Fruit fly (Drosophila melanogaster) whole organism, embryonic: ENCODE data around the gene CG1979.

Source experiments
- B-H2 ChIP-seq: fragments of 200-800 bp; sonication (Bioruptor generic); optimal IDR thresholded peaks from 2 replicates; lab custom pipeline; 2018; ENCODE audit warnings: missing biosample characterization, mild to moderate bottlenecking, missing genetic modification characterization
- CG10543 ChIP-seq: fragments of 200-800 bp; sonication (Bioruptor generic); optimal IDR thresholded peaks from 3 replicates; lab custom pipeline; 2017; ENCODE audit warnings: missing biosample characterization, mild to moderate bottlenecking, missing genetic modification characterization, moderate library complexity
- CG12659 ChIP-seq: fragments of 200-800 bp; sonication (Bioruptor generic); optimal IDR thresholded peaks from 3 replicates; lab custom pipeline; 2017; ENCODE audit warnings: mild to moderate bottlenecking, missing biosample characterization, missing genetic modification reagents, missing genetic modification characterization
- CG12744 ChIP-seq: fragments of 200-800 bp; sonication (Bioruptor generic); optimal IDR thresholded peaks from 2 replicates; lab custom pipeline; 2016; ENCODE audit warnings: missing biosample characterization, missing genetic modification characterization
- CG13296 ChIP-seq: fragments of 200-800 bp; sonication (Bioruptor generic); optimal IDR thresholded peaks from 3 replicates; lab custom pipeline; 2018; ENCODE audit warnings: missing biosample characterization, mild to moderate bottlenecking, missing genetic modification characterization
- CG13624 ChIP-seq: fragments of 200-800 bp; sonication (Bioruptor generic); optimal IDR thresholded peaks from 2 replicates; lab custom pipeline; 2016; ENCODE audit warnings: missing biosample characterization, missing genetic modification characterization
- CG13894 ChIP-seq: fragments of 200-800 bp; sonication (Bioruptor generic); optimal IDR thresholded peaks from 3 replicates; lab custom pipeline; 2018; ENCODE audit warnings: missing biosample characterization, mild to moderate bottlenecking, missing genetic modification characterization, moderate library complexity
- CG14441 ChIP-seq: fragments of 200-800 bp; sonication (Bioruptor generic); IDR thresholded peaks from 2 replicates; pipeline ENCODE4 v1.3.6; 2022; ENCODE audit warnings: missing biosample characterization, missing genetic modification characterization
- CG15514 ChIP-seq: fragments of 200-800 bp; sonication (Bioruptor generic); optimal IDR thresholded peaks from 3 replicates; lab custom pipeline; 2017; ENCODE audit warnings: missing biosample characterization, missing genetic modification characterization, mild to moderate bottlenecking, moderate library complexity, missing genetic modification reagents
- CG17829 ChIP-seq: fragments of 200-800 bp; optimal IDR thresholded peaks from 2 replicates; lab custom pipeline; 2019; ENCODE audit warnings: missing biosample characterization, mild to moderate bottlenecking, missing genetic modification characterization, moderate library complexity
- CG2116 ChIP-seq: fragments of 200-800 bp; sonication (Bioruptor generic); optimal IDR thresholded peaks from 3 replicates; lab custom pipeline; 2018; ENCODE audit warnings: missing biosample characterization, mild to moderate bottlenecking, missing genetic modification characterization
- CG2120 ChIP-seq: fragments of 200-800 bp; sonication (Bioruptor generic); optimal IDR thresholded peaks from 3 replicates; lab custom pipeline; 2016; ENCODE audit warnings: missing biosample characterization, missing genetic modification characterization
- CG2199 ChIP-seq: fragments of 200-800 bp; sonication (Bioruptor generic); IDR thresholded peaks from 3 replicates; pipeline ENCODE4 v1.3.6; 2022; ENCODE audit warnings: missing biosample characterization, missing genetic modification characterization
- CG31365 ChIP-seq: fragments of 200-800 bp; sonication (Bioruptor generic); optimal IDR thresholded peaks from 2 replicates; lab custom pipeline; 2018; ENCODE audit warnings: missing biosample characterization, mild to moderate bottlenecking, missing genetic modification characterization
- CG32767 ChIP-seq: fragments of 200-800 bp; sonication (Bioruptor generic); IDR thresholded peaks from 2 replicates; pipeline ENCODE4 v1.3.6; 2022; ENCODE audit warnings: missing biosample characterization, missing genetic modification characterization
- CG32772 ChIP-seq: fragments of 200-800 bp; sonication (Bioruptor generic); IDR thresholded peaks from 2 replicates; pipeline ENCODE4 v1.3.6; 2022; ENCODE audit warnings: missing biosample characterization, missing genetic modification characterization
- CG43689 ChIP-seq: fragments of 200-800 bp; sonication (Bioruptor generic); IDR thresholded peaks from 2 replicates; pipeline ENCODE4 v1.3.6; 2022; ENCODE audit warnings: missing biosample characterization, missing genetic modification characterization
- CG6854 ChIP-seq: fragments of 200-800 bp; sonication (Bioruptor generic); optimal IDR thresholded peaks from 3 replicates; lab custom pipeline; 2017; ENCODE audit warnings: missing biosample characterization, mild to moderate bottlenecking, missing genetic modification characterization
- CG8290 ChIP-seq, 3 experiments: fragments of 200-800 bp; sonication (Bioruptor generic); optimal IDR thresholded peaks; 2 replicates each; lab custom pipeline; 2016 to 2019; ENCODE audit warnings: missing biosample characterization in 3 of 3, missing genetic modification characterization in 3 of 3, mild to moderate bottlenecking in 2 of 3, moderate library complexity in 1 of 3
- CG8478 ChIP-seq: fragments of >200 bp; optimal IDR thresholded peaks from 2 replicates; lab custom pipeline; 2018
- CG9932 ChIP-seq: fragments of 200-800 bp; sonication (Bioruptor generic); IDR thresholded peaks from 2 replicates; pipeline ENCODE4 v1.3.6; 2022; ENCODE audit warnings: missing biosample characterization, missing genetic modification characterization
- CoRest ChIP-seq: fragments of 200-800 bp; sonication (Bioruptor generic); optimal IDR thresholded peaks from 3 replicates; lab custom pipeline; 2018; ENCODE audit warnings: missing biosample characterization, mild to moderate bottlenecking, missing genetic modification characterization, moderate library complexity
- Deaf1 ChIP-seq: fragments of 200-800 bp; optimal IDR thresholded peaks from 3 replicates; lab custom pipeline; 2019; ENCODE audit warnings: missing biosample characterization, mild to moderate bottlenecking, missing genetic modification characterization, moderate library complexity
- ERR ChIP-seq: fragments of 200-800 bp; sonication (Bioruptor generic); optimal IDR thresholded peaks from 2 replicates; lab custom pipeline; 2016; ENCODE audit warnings: missing biosample characterization, missing genetic modification characterization
- Ets65A ChIP-seq: fragments of 200-800 bp; sonication (Bioruptor generic); peaks from one replicate; lab custom pipeline; 2016; ENCODE audit warnings: missing biosample characterization, missing genetic modification characterization
- Fer1 ChIP-seq: fragments of 200-800 bp; sonication (Bioruptor generic); optimal IDR thresholded peaks from 2 replicates; lab custom pipeline; 2017; ENCODE audit warnings: missing biosample characterization, mild to moderate bottlenecking, missing genetic modification characterization
- MTF-1 ChIP-seq: fragments of 200-800 bp; sonication (Bioruptor generic); optimal IDR thresholded peaks from 2 replicates; lab custom pipeline; 2018; ENCODE audit warnings: missing biosample characterization, mild to moderate bottlenecking, missing genetic modification characterization, borderline replicate concordance
- NFAT ChIP-seq: fragments of 200-800 bp; sonication (Bioruptor generic); IDR thresholded peaks from 2 replicates; pipeline ENCODE4 v1.3.6; 2022; ENCODE audit warnings: missing biosample characterization, missing genetic modification characterization
- Rfx ChIP-seq: fragments of 200-800 bp; sonication (Bioruptor generic); IDR thresholded peaks from 2 replicates; pipeline ENCODE4 v1.3.6; 2022; ENCODE audit warnings: missing biosample characterization, missing genetic modification characterization
- Sox102F ChIP-seq: fragments of 200-800 bp; sonication (Bioruptor generic); optimal IDR thresholded peaks from 2 replicates; lab custom pipeline; 2018; ENCODE audit warnings: missing biosample characterization, mild to moderate bottlenecking, missing genetic modification characterization, moderate library complexity
- Usf ChIP-seq: fragments of 200-800 bp; sonication (Bioruptor generic); optimal IDR thresholded peaks from 2 replicates; lab custom pipeline; 2017; ENCODE audit warnings: missing genotype, missing biosample characterization, missing genetic modification characterization
- Vsx1 ChIP-seq: fragments of 200-800 bp; sonication (Bioruptor generic); optimal IDR thresholded peaks from 2 replicates; lab custom pipeline; 2017; ENCODE audit warnings: missing biosample characterization, mild to moderate bottlenecking, missing genetic modification characterization, missing genetic modification reagents
- ash1 ChIP-seq: fragments of 200-800 bp; sonication (Bioruptor generic); optimal IDR thresholded peaks from 2 replicates; lab custom pipeline; 2018; ENCODE audit warnings: missing biosample characterization, mild to moderate bottlenecking, missing genetic modification characterization
- chinmo ChIP-seq: fragments of 200-800 bp; sonication (Bioruptor generic); IDR thresholded peaks from 4 replicates; pipeline ENCODE4 v1.3.6; 2022; ENCODE audit warnings: missing biosample characterization, missing genetic modification characterization; ENCODE audit not compliant: partially characterized antibody
- ci ChIP-seq: fragments of 200-800 bp; sonication (Bioruptor generic); IDR thresholded peaks from 3 replicates; pipeline ENCODE4 v1.3.6; 2022; ENCODE audit warnings: missing biosample characterization, missing genetic modification characterization
- cwo ChIP-seq: fragments of 200-800 bp; sonication (Bioruptor generic); optimal IDR thresholded peaks from 3 replicates; lab custom pipeline; 2017; ENCODE audit warnings: missing biosample characterization, missing genetic modification characterization, mild to moderate bottlenecking, moderate library complexity, missing genetic modification reagents
- dysf ChIP-seq: fragments of 200-800 bp; sonication (Bioruptor generic); IDR thresholded peaks from 3 replicates; pipeline ENCODE4 v1.3.6; 2022; ENCODE audit warnings: missing biosample characterization, missing genetic modification characterization
- ewg ChIP-seq: fragments of 200-800 bp; sonication (Bioruptor generic); optimal IDR thresholded peaks from 3 replicates; lab custom pipeline; 2017; ENCODE audit warnings: mild to moderate bottlenecking, missing biosample characterization, missing genetic modification reagents, missing genetic modification characterization
- gro ChIP-seq: fragments of 200-800 bp; sonication (Bioruptor generic); optimal IDR thresholded peaks from 2 replicates; lab custom pipeline; 2016; ENCODE audit warnings: missing biosample characterization, missing genetic modification characterization
- kni ChIP-seq: fragments of 200-800 bp; sonication (Bioruptor generic); optimal IDR thresholded peaks from 3 replicates; lab custom pipeline; 2017; ENCODE audit warnings: mild to moderate bottlenecking, missing biosample characterization, missing genetic modification reagents, missing genetic modification characterization
- onecut ChIP-seq: fragments of 200-800 bp; sonication (Bioruptor generic); IDR thresholded peaks from 2 replicates; pipeline ENCODE4 v1.3.6; 2022; ENCODE audit warnings: missing biosample characterization, missing genetic modification characterization
- peb ChIP-seq: fragments of 200-800 bp; sonication (Bioruptor generic); IDR thresholded peaks from 2 replicates; pipeline ENCODE4 v1.3.6; 2022; ENCODE audit warnings: missing biosample characterization, missing genetic modification characterization
- pho ChIP-seq: fragments of 200-800 bp; sonication (Bioruptor generic); optimal IDR thresholded peaks from 2 replicates; lab custom pipeline; 2016; ENCODE audit warnings: missing biosample characterization, missing genetic modification characterization
- pros ChIP-seq: fragments of 200-800 bp; sonication (Bioruptor generic); optimal IDR thresholded peaks from 3 replicates; lab custom pipeline; 2019; ENCODE audit warnings: missing biosample characterization, mild to moderate bottlenecking, missing genetic modification characterization, moderate library complexity
- rib ChIP-seq: fragments of 200-800 bp; sonication (Bioruptor generic); IDR thresholded peaks from 2 replicates; pipeline ENCODE4 v1.3.6; 2022; ENCODE audit warnings: missing biosample characterization, missing genetic modification characterization
- row ChIP-seq: fragments of 200-800 bp; sonication (Bioruptor generic); IDR thresholded peaks from 3 replicates; pipeline ENCODE4 v1.3.6; 2022; ENCODE audit warnings: missing biosample characterization, missing genetic modification characterization
- seq ChIP-seq: fragments of 200-800 bp; sonication (Bioruptor generic); IDR thresholded peaks from 2 replicates; pipeline ENCODE4 v1.3.6; 2022; ENCODE audit warnings: missing biosample characterization, missing genetic modification characterization
- sug ChIP-seq: fragments of 200-800 bp; optimal IDR thresholded peaks from 2 replicates; lab custom pipeline; 2019; ENCODE audit warnings: missing biosample characterization, mild to moderate bottlenecking, missing genetic modification characterization, moderate library complexity
- z ChIP-seq: fragments of 200-800 bp; sonication (Bioruptor generic); IDR thresholded peaks from 3 replicates; pipeline ENCODE4 v1.3.6; 2022; ENCODE audit warnings: missing biosample characterization, missing genetic modification characterization
- zf30C ChIP-seq: fragments of 200-800 bp; sonication (Bioruptor generic); optimal IDR thresholded peaks from 3 replicates; lab custom pipeline; 2018; ENCODE audit warnings: missing biosample characterization, mild to moderate bottlenecking, missing genetic modification characterization

Gene CG1979

DNA sequence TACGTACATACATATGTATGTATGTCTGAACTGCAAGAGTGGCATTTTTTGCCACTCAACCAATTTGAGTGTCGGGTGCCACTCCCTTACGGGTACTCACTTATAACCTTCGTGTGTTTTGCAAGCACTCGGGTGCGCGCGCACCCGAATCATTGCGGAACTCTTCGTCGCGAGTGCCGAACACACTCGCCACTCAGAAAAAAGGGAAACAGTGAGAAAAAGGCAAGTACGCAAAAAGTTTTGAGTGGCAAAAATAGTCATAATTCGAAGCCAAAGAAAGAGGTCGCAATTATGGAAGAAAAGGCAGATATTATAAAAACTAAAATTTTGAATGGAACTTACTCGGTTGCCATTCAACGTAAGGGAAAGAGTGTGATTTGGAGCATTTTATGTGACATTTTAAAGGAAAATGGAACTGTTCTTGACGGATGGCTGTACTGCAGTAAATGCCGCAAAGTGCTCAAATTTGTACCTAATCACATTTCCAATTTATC is 36.0 kb downstream of the CG1979 start:
- peak; percentile 35; the same call in 1 of the 2 replicates for TF ChIP-seq onecut
- TF ChIP-seq CG10543 (GFP tag; lab: Kevin White, UChicago): peak; percentile 3
- TF ChIP-seq Fer1: peak; percentile 37
- TF ChIP-seq CG14441: 0 out of 2 replicates have a peak, but pooled peaks have one; percentile 7
- TF ChIP-seq CG32772 (GFP tag; lab: Robert Waterston, UW): no peak
- TF ChIP-seq kni (GFP tag; lab: Kevin White, UChicago): no peak
- TF ChIP-seq CG12744: no peak
- peak; percentile 23; the same call in 1 of the 2 replicates for TF ChIP-seq Rfx (GFP tag; lab: Robert Waterston, UW)
- no peak for TF ChIP-seq ERR (GFP tag; lab: Kevin White, UChicago)
- peak; percentile 33 for TF ChIP-seq CG13624 (GFP tag; lab: Kevin White, UChicago)
- TF ChIP-seq ewg (GFP tag; lab: Kevin White, UChicago): peak; percentile 59
- TF ChIP-seq Vsx1 (GFP tag; lab: Kevin White, UChicago): no peak
- TF ChIP-seq CG15514 (GFP tag; lab: Kevin White, UChicago): peak; percentile 68
- 0 out of 3 replicates have a peak, but pooled peaks have one; percentile 6 for TF ChIP-seq row (GFP tag; lab: Robert Waterston, UW)
- TF ChIP-seq gro (GFP tag; lab: Kevin White, UChicago): peak; percentile 16
- no peak for TF ChIP-seq MTF-1 (GFP tag; lab: Kevin White, UChicago)
- TF ChIP-seq pho (GFP tag; lab: Kevin White, UChicago): no peak
- TF ChIP-seq peb: no peak
- TF ChIP-seq Deaf1 (tag; lab: Kevin White, UChicago): peak; percentile 97
- TF ChIP-seq zf30C: peak; percentile 52
- no peak for TF ChIP-seq CG8290 (GFP tag; optimal IDR thresholded peaks at IDR 0.05; lab: Kevin White, UChicago)
- peak in 1 of 2 experiments; percentile 48 for TF ChIP-seq CG8290 (tag; optimal IDR thresholded peaks at IDR 0.05; lab: Kevin White, UChicago)
- no peak for TF ChIP-seq NFAT (GFP tag; lab: Robert Waterston, UW)
- TF ChIP-seq CG32767 (GFP tag; lab: Robert Waterston, UW): 0 out of 2 replicates have a peak, but pooled peaks have one; percentile 20
- TF ChIP-seq CG13296 (GFP tag; lab: Kevin White, UChicago): peak; percentile 3
- TF ChIP-seq CG9932: peak; percentile 48
- TF ChIP-seq CG2120 (GFP tag; lab: Kevin White, UChicago): peak; percentile 20
- TF ChIP-seq sug (tag; lab: Kevin White, UChicago): peak; percentile 40
- TF ChIP-seq CoRest (tag; lab: Kevin White, UChicago): no peak
- TF ChIP-seq Usf: no peak
- no peak for TF ChIP-seq Sox102F (GFP tag; lab: Kevin White, UChicago)
- TF ChIP-seq CG2199 (GFP tag; lab: Robert Waterston, UW): peak; percentile 61; the same call in 1 of the 3 replicates
- TF ChIP-seq cwo (GFP tag; lab: Kevin White, UChicago): peak; percentile 33
- TF ChIP-seq chinmo (GFP tag; lab: Robert Waterston, UW): 0 out of 4 replicates have a peak, but pooled peaks have one; percentile 83
- TF ChIP-seq CG6854 (GFP tag; lab: Kevin White, UChicago): peak; percentile 31
- TF ChIP-seq CG31365 (tag; lab: Kevin White, UChicago): peak; percentile 10
- no peak for TF ChIP-seq CG8478 (lab: Kevin White, UChicago)
- TF ChIP-seq dysf (GFP tag; lab: Robert Waterston, UW): 0 out of 3 replicates have a peak, but pooled peaks have one; percentile 7
- TF ChIP-seq Ets65A (GFP tag; lab: Kevin White, UChicago): peak; percentile 65
- TF ChIP-seq ash1 (GFP tag; lab: Kevin White, UChicago): peak; percentile 33
- no peak for TF ChIP-seq CG43689 (GFP tag; lab: Robert Waterston, UW)
- peak; percentile 48; the same call in 1 of the 2 replicates for TF ChIP-seq rib (GFP tag; lab: Robert Waterston, UW)
- TF ChIP-seq seq (GFP tag; lab: Robert Waterston, UW): 0 out of 2 replicates have a peak, but pooled peaks have one; percentile 5
- TF ChIP-seq CG2116 (GFP tag; lab: Kevin White, UChicago): no peak
- peak; percentile 25 for TF ChIP-seq B-H2 (GFP tag; lab: Kevin White, UChicago)
- peak; percentile 21 for TF ChIP-seq CG17829 (tag; lab: Kevin White, UChicago)
- peak; percentile 90 for TF ChIP-seq z (GFP tag; lab: Robert Waterston, UW)
- TF ChIP-seq pros (GFP tag; lab: Kevin White, UChicago): peak; percentile 36
- peak; percentile 31 for TF ChIP-seq CG13894 (tag; lab: Kevin White, UChicago)
- peak; percentile 25 for TF ChIP-seq CG12659
- 0 out of 3 replicates have a peak, but pooled peaks have one; percentile 28 for TF ChIP-seq ci (GFP tag; lab: Robert Waterston, UW)
